Fruit fly (Drosophila melanogaster): ENCODE measurements around the gene RAF2.

RAF2 gene

dm6 chr3L:16429451-16429850 is 43.3 kb downstream of the RAF2 start:
- no peak for TF ChIP-seq Dll (optimal IDR thresholded peaks at IDR 0.05)
- TF ChIP-seq usp (GFP tag; optimal IDR thresholded peaks at IDR 0.05): no peak
- TF ChIP-seq CG8478 (optimal IDR thresholded peaks at IDR 0.05): no peak
- no peak for TF ChIP-seq EcR (GFP tag; optimal IDR thresholded peaks at IDR 0.05)
- TF ChIP-seq psq (optimal IDR thresholded peaks at IDR 0.05): no peak
- TF ChIP-seq pan (optimal IDR thresholded peaks at IDR 0.05): no peak

DNA sequence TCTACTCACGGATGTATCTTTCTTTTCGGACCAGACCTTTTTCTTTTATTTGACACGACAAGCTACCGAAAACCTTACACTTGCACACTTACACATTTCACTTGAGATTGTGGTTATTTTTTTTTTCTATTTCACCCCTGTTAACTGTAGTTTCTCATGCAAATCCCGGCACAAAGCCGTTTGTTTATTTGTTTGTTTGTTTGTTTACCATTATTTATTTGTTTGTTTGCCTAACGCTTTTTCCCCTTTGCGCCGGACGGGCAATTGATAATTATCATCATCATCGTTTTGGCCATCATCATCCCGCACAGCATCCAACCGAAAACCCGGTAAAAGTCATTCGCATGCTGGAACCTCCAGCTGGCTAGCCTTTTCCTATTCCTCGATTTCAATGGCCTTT is 44.9 kb downstream of the RAF2 start:
- TF ChIP-seq psq (optimal IDR thresholded peaks at IDR 0.05) (no peak), pan (optimal IDR thresholded peaks at IDR 0.05) (no peak), CG8478 (optimal IDR thresholded peaks at IDR 0.05) (no peak), usp (GFP tag; optimal IDR thresholded peaks at IDR 0.05) (no peak), EcR (GFP tag; optimal IDR thresholded peaks at IDR 0.05) (no peak), Dll (optimal IDR thresholded peaks at IDR 0.05) (no peak)

dm6 chr3L:16433556-16433955 is 47.4 kb downstream of the RAF2 start:
- TF ChIP-seq Dll (optimal IDR thresholded peaks at IDR 0.05) (no peak), usp (GFP tag; optimal IDR thresholded peaks at IDR 0.05) (no peak), pan (optimal IDR thresholded peaks at IDR 0.05) (no peak), psq (optimal IDR thresholded peaks at IDR 0.05) (no peak), EcR (GFP tag; optimal IDR thresholded peaks at IDR 0.05) (no peak), CG8478 (optimal IDR thresholded peaks at IDR 0.05) (no peak)

dm6 chr3L:16437271-16437670 is 51.1 kb downstream of the RAF2 start:
- TF ChIP-seq psq (optimal IDR thresholded peaks at IDR 0.05): no peak

Data from whole organism.